Fruit fly (Drosophila melanogaster): ENCODE data around the gene Pop1.

The Pop1 gene

DNA sequence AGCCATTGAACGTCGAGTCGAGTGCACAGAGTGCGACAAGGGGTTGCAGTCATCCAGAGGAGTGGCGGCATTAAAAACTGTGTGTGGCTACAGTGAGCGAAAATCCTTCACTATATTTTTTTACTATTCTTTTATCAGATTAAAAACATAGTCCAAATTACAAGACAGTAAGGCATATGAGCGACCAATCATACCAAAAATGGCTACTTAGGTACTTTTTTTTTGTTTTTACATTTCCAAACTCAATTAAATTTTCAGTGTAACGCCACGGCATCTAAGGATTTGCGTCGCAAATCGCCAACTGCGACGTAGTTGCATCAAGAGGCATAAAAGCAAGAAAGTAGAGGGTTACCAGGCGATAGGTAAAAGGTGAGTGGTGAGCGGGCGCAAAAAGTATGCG, 16.6 kb downstream of the Pop1 start (continued):
- TF ChIP-seq BEAF-32 (GFP tag; optimal IDR thresholded peaks at IDR 0.05) (no peak), CG9797 (GFP tag; optimal IDR thresholded peaks at IDR 0.05) (no peak), Vsx1 (GFP tag; optimal IDR thresholded peaks at IDR 0.05) (no peak), CHES-1-like (GFP tag; optimal IDR thresholded peaks at IDR 0.05) (no peak), Myb (GFP tag; optimal IDR thresholded peaks at IDR 0.05) (no peak), CG11247 (GFP tag; IDR thresholded peaks at IDR 0.05) (no peak), Ada2b (GFP tag; IDR thresholded peaks at IDR 0.05) (peak; percentile 44; the same call in 1 of the 2 replicates), CG17802 (tag; optimal IDR thresholded peaks at IDR 0.05) (peak; percentile 13), B-H2 (GFP tag; optimal IDR thresholded peaks at IDR 0.05) (no peak), Atf-2 (GFP tag; optimal IDR thresholded peaks at IDR 0.05) (no peak), Xbp1 (GFP tag; optimal IDR thresholded peaks at IDR 0.05) (peak; percentile 53), HLH3B (GFP tag; IDR thresholded peaks at IDR 0.05) (peak; percentile 38; the same call in 1 of the 2 replicates), mirr (GFP tag; optimal IDR thresholded peaks at IDR 0.05) (no peak), CG31365 (tag; optimal IDR thresholded peaks at IDR 0.05) (peak; percentile 1), CG14710 (tag; optimal IDR thresholded peaks at IDR 0.05) (peak; percentile 46), CG13624 (GFP tag; optimal IDR thresholded peaks at IDR 0.05) (peak; percentile 26), twi (tag; optimal IDR thresholded peaks at IDR 0.05) (no peak), CG43689 (GFP tag; IDR thresholded peaks at IDR 0.05) (no peak), CG10267 (tag; optimal IDR thresholded peaks at IDR 0.05) (peak; percentile 34), CG10959 (GFP tag; IDR thresholded peaks at IDR 0.05) (peak; percentile 58), sug (tag; optimal IDR thresholded peaks at IDR 0.05) (no peak), CG15011 (GFP tag; optimal IDR thresholded peaks at IDR 0.05) (no peak), Awh (GFP tag; IDR thresholded peaks at IDR 0.05) (no peak), CG3995 (GFP tag; optimal IDR thresholded peaks at IDR 0.05) (no peak), CG13296 (GFP tag; optimal IDR thresholded peaks at IDR 0.05) (no peak), CkIIα-i1 (GFP tag; IDR thresholded peaks at IDR 0.05) (no peak), CG2120 (GFP tag; optimal IDR thresholded peaks at IDR 0.05) (no peak), MESR4 (GFP tag; optimal IDR thresholded peaks at IDR 0.05) (no peak), NC2α (GFP tag; optimal IDR thresholded peaks at IDR 0.05) (no peak), al (GFP tag; IDR thresholded peaks at IDR 0.05) (no peak), en (GFP tag; optimal IDR thresholded peaks at IDR 0.05) (no peak), fd96Cb (tag; optimal IDR thresholded peaks at IDR 0.05) (peak; percentile 59), CG6254 (GFP tag; optimal IDR thresholded peaks at IDR 0.05) (no peak), CG8944 (GFP tag; optimal IDR thresholded peaks at IDR 0.05) (peak; percentile 26), CG17186 (GFP tag; optimal IDR thresholded peaks at IDR 0.05) (no peak), CG16863 (GFP tag; optimal IDR thresholded peaks at IDR 0.05) (no peak), inv (GFP tag; IDR thresholded peaks at IDR 0.05; ENCODE audit: partially characterized antibody) (no peak), Dip3 (GFP tag; optimal IDR thresholded peaks at IDR 0.05) (no peak), Meics (GFP tag; optimal IDR thresholded peaks at IDR 0.05) (no peak), CG16813 (GFP tag; IDR thresholded peaks at IDR 0.05; ENCODE audit: partially characterized antibody) (no peak), dm (GFP tag; optimal IDR thresholded peaks at IDR 0.05) (no peak), CG8924 (tag; optimal IDR thresholded peaks at IDR 0.05) (no peak), CG18476 (GFP tag; optimal IDR thresholded peaks at IDR 0.05) (no peak), sqz (GFP tag; optimal IDR thresholded peaks at IDR 0.05) (no peak), bsh (GFP tag; optimal IDR thresholded peaks at IDR 0.05) (peak in 1 of 2 experiments; percentile 79), CG9215 (GFP tag; IDR thresholded peaks at IDR 0.05) (peak; percentile 28; the same call in 1 of the 2 replicates), sim (GFP tag; IDR thresholded peaks at IDR 0.05) (0 out of 2 replicates have a peak, but pooled peaks have one; percentile 38), CG8281 (tag; optimal IDR thresholded peaks at IDR 0.05) (no peak), usp (GFP tag; optimal IDR thresholded peaks at IDR 0.05) (no peak), CG12155 (GFP tag; optimal IDR thresholded peaks at IDR 0.05) (no peak), CG10209 (GFP tag; optimal IDR thresholded peaks at IDR 0.05) (no peak)
